Fruit fly (Drosophila melanogaster) whole organism, pupa: Measurements from ENCODE around the gene CG14273.

Source experiments
- CG10348 ChIP-seq: fragments of 200-800 bp; sonication (Bioruptor generic); IDR thresholded peaks from 2 replicates; pipeline ENCODE4 v1.3.6; 2022; ENCODE audit warnings: missing biosample characterization, missing genetic modification characterization
- CG12605 ChIP-seq: fragments of 200-800 bp; sonication (Bioruptor generic); IDR thresholded peaks from 2 replicates; pipeline ENCODE4 v1.3.6; 2022; ENCODE audit warnings: missing biosample characterization, missing genetic modification characterization
- CG13204 ChIP-seq: fragments of 200-800 bp; sonication (Bioruptor generic); optimal IDR thresholded peaks from 2 replicates; lab custom pipeline; 2018; ENCODE audit warnings: missing biosample characterization, mild to moderate bottlenecking, missing genetic modification characterization, moderate library complexity
- CG15710 ChIP-seq: fragments of 200-800 bp; sonication (Bioruptor generic); optimal IDR thresholded peaks from 2 replicates; lab custom pipeline; 2018; ENCODE audit warnings: missing biosample characterization, mild to moderate bottlenecking, missing genetic modification characterization, moderate library complexity
- CG34367 ChIP-seq: fragments of 200-800 bp; sonication (Bioruptor generic); optimal IDR thresholded peaks from 2 replicates; lab custom pipeline; 2018; ENCODE audit warnings: missing biosample characterization, mild to moderate bottlenecking, missing genetic modification characterization
- CG4496 ChIP-seq: fragments of 200-800 bp; sonication (Bioruptor generic); IDR thresholded peaks from 3 replicates; pipeline ENCODE4 v1.3.6; 2022; ENCODE audit warnings: missing biosample characterization, missing genetic modification characterization
- CG8301 ChIP-seq: fragments of 200-800 bp; sonication (Bioruptor generic); optimal IDR thresholded peaks from 2 replicates; lab custom pipeline; 2018; ENCODE audit warnings: missing biosample characterization, mild to moderate bottlenecking, missing genetic modification characterization
- CG9948 ChIP-seq: fragments of 200-800 bp; sonication (Bioruptor generic); optimal IDR thresholded peaks from 2 replicates; lab custom pipeline; 2018; ENCODE audit warnings: missing biosample characterization, mild to moderate bottlenecking, missing genetic modification characterization, moderate library complexity
- EcR ChIP-seq: fragments of 200-800 bp; sonication (Bioruptor generic); optimal IDR thresholded peaks from 3 replicates; lab custom pipeline; 2019; ENCODE audit warnings: missing biosample characterization, missing genetic modification characterization, mild to moderate bottlenecking, moderate library complexity, missing genetic modification reagents
- Pif1A ChIP-seq: fragments of 200-800 bp; sonication (Bioruptor generic); optimal IDR thresholded peaks from 3 replicates; lab custom pipeline; 2016; ENCODE audit warnings: missing biosample characterization, missing genetic modification characterization
- Pif1B ChIP-seq: fragments of 200-800 bp; sonication (Bioruptor generic); optimal IDR thresholded peaks from 3 replicates; lab custom pipeline; 2016; ENCODE audit warnings: missing biosample characterization, missing genetic modification characterization
- gl ChIP-seq: fragments of 200-800 bp; sonication (Bioruptor generic); optimal IDR thresholded peaks from 2 replicates; lab custom pipeline; 2018; ENCODE audit warnings: missing biosample characterization, mild to moderate bottlenecking, missing genetic modification characterization
- rn ChIP-seq: fragments of 200-800 bp; sonication (Bioruptor generic); IDR thresholded peaks from 2 replicates; pipeline ENCODE4 v1.3.6; 2022; ENCODE audit warnings: missing biosample characterization, missing genetic modification characterization

- TF ChIP-seq CG15710 (tag; lab: Kevin White, UChicago), result no peak
- no peak for TF ChIP-seq EcR (GFP tag; lab: Kevin White, UChicago)
- no peak for TF ChIP-seq CG9948 (tag; lab: Kevin White, UChicago)
- no peak for TF ChIP-seq CG4496 (GFP tag; lab: Robert Waterston, UW)
- no peak for TF ChIP-seq gl (tag; lab: Kevin White, UChicago)
- TF ChIP-seq Pif1A (GFP tag; lab: Kevin White, UChicago), result no peak
- no peak for TF ChIP-seq CG8301 (tag; lab: Kevin White, UChicago)
- no peak for TF ChIP-seq CG12605
- no peak for TF ChIP-seq CG13204 (GFP tag; lab: Kevin White, UChicago)
- TF ChIP-seq rn, result no peak
- TF ChIP-seq CG34367 (tag; lab: Kevin White, UChicago), result no peak
- TF ChIP-seq CG10348, result no peak
- TF ChIP-seq Pif1B (GFP tag; lab: Kevin White, UChicago), result no peak
Observed at dm6 chr2L:8327783-8328327, 14.6 kb upstream of the CG14273 start.
